Fruit fly (Drosophila melanogaster): Measurements from ENCODE around the gene CG9399.

CG9399 gene

DNA sequence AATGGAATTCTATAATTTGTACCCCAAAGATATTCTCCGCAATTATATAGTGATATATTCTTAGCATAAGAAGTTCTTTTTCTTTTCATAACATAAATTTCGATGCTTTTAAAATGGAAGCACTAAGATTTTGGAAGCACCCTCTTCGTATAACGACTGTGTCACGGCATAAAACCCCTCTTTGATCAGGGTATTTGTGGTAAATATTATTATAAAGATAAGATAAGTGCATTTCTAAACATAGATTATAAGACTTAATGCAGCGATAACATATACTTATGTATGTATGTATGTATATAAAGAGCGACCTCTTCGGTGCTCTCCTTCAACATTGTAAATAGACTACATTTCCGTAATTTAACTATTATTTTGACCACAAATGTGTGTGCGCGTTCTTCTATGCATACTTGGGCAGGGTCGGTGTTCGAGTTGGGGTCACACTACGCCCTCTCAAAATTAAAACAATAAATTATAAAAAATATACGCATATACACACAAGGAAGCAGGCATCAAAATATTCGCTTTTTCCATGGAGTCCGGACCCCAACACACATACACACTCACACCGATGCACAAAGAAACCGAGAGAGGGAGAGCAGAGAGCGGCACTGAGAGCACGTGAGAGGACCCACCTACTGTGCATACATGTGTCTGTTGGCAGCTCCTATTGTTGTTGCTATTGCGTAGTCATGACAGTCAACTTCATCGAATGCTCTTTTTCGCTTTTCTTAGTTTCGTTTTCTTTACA is 23.6 kb downstream of the CG9399 start (continued):
- TF ChIP-seq sr (GFP tag; IDR thresholded peaks at IDR 0.05) (no peak), Doc2 (GFP tag; IDR thresholded peaks at IDR 0.05) (no peak), CG9817 (tag; optimal IDR thresholded peaks at IDR 0.05) (no peak), CG11247 (GFP tag; IDR thresholded peaks at IDR 0.05) (no peak), YL-1 (GFP tag; optimal IDR thresholded peaks at IDR 0.05) (no peak), CG15269 (tag; optimal IDR thresholded peaks at IDR 0.05) (peak; percentile 27), hb (GFP tag; IDR thresholded peaks at IDR 0.05; ENCODE audit: partially characterized antibody) (no peak), CG18476 (GFP tag; optimal IDR thresholded peaks at IDR 0.05) (no peak), Tbp (GFP tag; optimal IDR thresholded peaks at IDR 0.05) (peak; percentile 44), CG3847 (GFP tag; IDR thresholded peaks at IDR 0.05) (no peak), kah (GFP tag; optimal IDR thresholded peaks at IDR 0.05) (peak; percentile 1), CG13775 (GFP tag; optimal IDR thresholded peaks at IDR 0.05) (no peak), ranshi (GFP tag; IDR thresholded peaks at IDR 0.05) (no peak), oc (tag; optimal IDR thresholded peaks at IDR 0.05) (peak; percentile 50)

DNA sequence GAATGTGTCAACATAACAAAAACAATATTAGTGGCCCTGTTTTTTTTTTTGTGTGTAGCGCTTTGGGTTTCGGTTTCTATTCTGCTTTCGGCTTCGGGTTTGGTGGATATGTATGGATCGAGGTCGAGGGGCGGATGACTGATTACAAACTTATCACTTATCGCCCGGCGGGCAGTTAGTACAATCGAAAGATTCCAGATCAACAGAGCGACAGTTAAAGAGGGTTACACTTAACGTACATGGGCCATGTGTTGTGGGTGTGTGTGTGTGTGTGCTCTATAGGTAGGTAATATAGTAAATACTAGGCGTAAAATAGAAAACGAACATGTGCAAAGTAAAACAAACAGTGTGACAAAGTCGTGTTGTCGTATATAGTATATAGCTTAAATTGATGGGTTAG is 25.2 kb downstream of the CG9399 start:
- no peak for TF ChIP-seq CG18599 (GFP tag; optimal IDR thresholded peaks at IDR 0.05)
- TF ChIP-seq repo (GFP tag; optimal IDR thresholded peaks at IDR 0.05), result no peak
- TF ChIP-seq stwl (tag; optimal IDR thresholded peaks at IDR 0.05), result no peak
- no peak for TF ChIP-seq luna (GFP tag; optimal IDR thresholded peaks at IDR 0.05)
- peak; percentile 80 for TF ChIP-seq GATAe (GFP tag; conservative IDR thresholded peaks at IDR 0.05)
- no peak for TF ChIP-seq CG34224 (GFP tag; IDR thresholded peaks at IDR 0.05; ENCODE audit: partially characterized antibody)
- TF ChIP-seq CG6813 (GFP tag; optimal IDR thresholded peaks at IDR 0.05), result peak; percentile 10
- TF ChIP-seq CG1647 (GFP tag; optimal IDR thresholded peaks at IDR 0.05), result no peak
- TF ChIP-seq Sin3A (optimal IDR thresholded peaks at IDR 0.05), result no peak
- TF ChIP-seq CG43689 (GFP tag; IDR thresholded peaks at IDR 0.05), result no peak
- peak; percentile 93 for TF ChIP-seq grn (GFP tag; optimal IDR thresholded peaks at IDR 0.05)
- TF ChIP-seq zfh2 (GFP tag; optimal IDR thresholded peaks at IDR 0.05), result no peak
- TF ChIP-seq otp (GFP tag; IDR thresholded peaks at IDR 0.05), result no peak
- no peak for TF ChIP-seq Bdp1 (GFP tag; optimal IDR thresholded peaks at IDR 0.05)
- TF ChIP-seq HHEX (GFP tag; optimal IDR thresholded peaks at IDR 0.05), result no peak
- no peak for TF ChIP-seq Bteb2 (GFP tag; optimal IDR thresholded peaks at IDR 0.05)
- TF ChIP-seq TFAM (GFP tag; optimal IDR thresholded peaks at IDR 0.05), result no peak
- TF ChIP-seq sug (tag; optimal IDR thresholded peaks at IDR 0.05), result peak; percentile 41
- TF ChIP-seq CG3407 (GFP tag; optimal IDR thresholded peaks at IDR 0.05), result no peak
- no peak for TF ChIP-seq CG3163 (GFP tag; optimal IDR thresholded peaks at IDR 0.05)
- no peak for TF ChIP-seq Hand (GFP tag; optimal IDR thresholded peaks at IDR 0.05)
- TF ChIP-seq pan (optimal IDR thresholded peaks at IDR 0.05), result no peak
- no peak for TF ChIP-seq pan (GFP tag; optimal IDR thresholded peaks at IDR 0.05 in 1 of 2, IDR thresholded peaks at IDR 0.05 in 1 of 2)
- TF ChIP-seq crol (GFP tag; IDR thresholded peaks at IDR 0.05), result no peak
- no peak for TF ChIP-seq dmrt99B (tag; optimal IDR thresholded peaks at IDR 0.05)
- TF ChIP-seq CG8089 (GFP tag; optimal IDR thresholded peaks at IDR 0.05), result no peak
- TF ChIP-seq twi (tag; optimal IDR thresholded peaks at IDR 0.05), result peak; percentile 70
- no peak for TF ChIP-seq CG8359 (GFP tag; optimal IDR thresholded peaks at IDR 0.05; ENCODE audit: borderline replicate concordance)
- no peak for TF ChIP-seq Poxn (GFP tag; IDR thresholded peaks at IDR 0.05)
- TF ChIP-seq az2 (GFP tag; optimal IDR thresholded peaks at IDR 0.05), result no peak
- no peak for TF ChIP-seq CG7928 (GFP tag; optimal IDR thresholded peaks at IDR 0.05)
- peak; percentile 26 for TF ChIP-seq Med (GFP tag)
- no peak for TF ChIP-seq CG8290 (GFP tag; optimal IDR thresholded peaks at IDR 0.05)
- peak in 1 of 2 experiments; percentile 10 for TF ChIP-seq CG8290 (tag; optimal IDR thresholded peaks at IDR 0.05)
- TF ChIP-seq CG1602 (GFP tag; optimal IDR thresholded peaks at IDR 0.05), result no peak
- no peak for TF ChIP-seq CG12071 (GFP tag; optimal IDR thresholded peaks at IDR 0.05)
- TF ChIP-seq mirr (GFP tag; optimal IDR thresholded peaks at IDR 0.05), result peak; percentile 12

Data from whole organism, embryonic.